Fruit fly (Drosophila melanogaster) whole organism, embryonic: Measurements from ENCODE around the gene CG8907.

Experiments used
- Antp ChIP-seq: fragments of 200-800 bp; sonication (Bioruptor generic); optimal IDR thresholded peaks from 3 replicates; lab custom pipeline; 2016; ENCODE audit warnings: missing biosample characterization, missing genetic modification characterization
- BEAF-32 ChIP-seq: fragments of 200-800 bp; sonication (Bioruptor generic); optimal IDR thresholded peaks from 3 replicates; lab custom pipeline; 2017; ENCODE audit warnings: missing biosample characterization, missing genetic modification characterization, mild to moderate bottlenecking, moderate library complexity, missing genetic modification reagents
- CG10209 ChIP-seq: fragments of 200-800 bp; sonication (Bioruptor generic); optimal IDR thresholded peaks from 3 replicates; lab custom pipeline; 2017; ENCODE audit warnings: missing biosample characterization, mild to moderate bottlenecking, missing genetic modification characterization, missing genetic modification reagents
- CG10274 ChIP-seq: fragments of 200-800 bp; sonication (Bioruptor generic); optimal IDR thresholded peaks from 3 replicates; lab custom pipeline; 2017; ENCODE audit warnings: missing biosample characterization, mild to moderate bottlenecking, missing genetic modification characterization
- CG10321 ChIP-seq: fragments of 200-800 bp; sonication (Bioruptor generic); IDR thresholded peaks from 2 replicates; pipeline ENCODE4 v1.3.6; 2022; ENCODE audit warnings: missing biosample characterization, missing genetic modification characterization
- CG10959 ChIP-seq: fragments of 200-800 bp; sonication (Bioruptor generic); IDR thresholded peaks from 2 replicates; pipeline ENCODE4 v1.3.6; 2022; ENCODE audit warnings: missing biosample characterization, missing genetic modification characterization
- CG11247 ChIP-seq: fragments of 200-800 bp; sonication (Bioruptor generic); IDR thresholded peaks from 2 replicates; pipeline ENCODE4 v1.3.6; 2022; ENCODE audit warnings: missing biosample characterization, missing genetic modification characterization
- CG11696 ChIP-seq: fragments of 200-800 bp; sonication (Bioruptor generic); IDR thresholded peaks from 2 replicates; pipeline ENCODE4 v1.3.6; 2022; ENCODE audit warnings: missing biosample characterization, missing genetic modification characterization
- CG12659 ChIP-seq: fragments of 200-800 bp; sonication (Bioruptor generic); optimal IDR thresholded peaks from 3 replicates; lab custom pipeline; 2017; ENCODE audit warnings: mild to moderate bottlenecking, missing biosample characterization, missing genetic modification reagents, missing genetic modification characterization
- CG16863 ChIP-seq: fragments of 200-800 bp; sonication (Bioruptor generic); optimal IDR thresholded peaks from 3 replicates; lab custom pipeline; 2016; ENCODE audit warnings: missing biosample characterization, missing genetic modification characterization
- CG18476 ChIP-seq: fragments of 200-800 bp; sonication (Bioruptor generic); optimal IDR thresholded peaks from 2 replicates; lab custom pipeline; 2016; ENCODE audit warnings: missing biosample characterization, mild to moderate bottlenecking, missing genetic modification characterization
- CG2116 ChIP-seq: fragments of 200-800 bp; sonication (Bioruptor generic); optimal IDR thresholded peaks from 3 replicates; lab custom pipeline; 2018; ENCODE audit warnings: missing biosample characterization, mild to moderate bottlenecking, missing genetic modification characterization
- CG2678 ChIP-seq: fragments of 200-800 bp; sonication (Bioruptor generic); optimal IDR thresholded peaks from 3 replicates; lab custom pipeline; 2019; ENCODE audit warnings: missing biosample characterization, mild to moderate bottlenecking, missing genetic modification characterization, moderate library complexity
- CG32767 ChIP-seq: fragments of 200-800 bp; sonication (Bioruptor generic); IDR thresholded peaks from 2 replicates; pipeline ENCODE4 v1.3.6; 2022; ENCODE audit warnings: missing biosample characterization, missing genetic modification characterization
- CG34376 ChIP-seq: fragments of 200-800 bp; sonication (Bioruptor generic); optimal IDR thresholded peaks from 2 replicates; lab custom pipeline; 2018; ENCODE audit warnings: missing biosample characterization, mild to moderate bottlenecking, missing genetic modification characterization
- CG3838 ChIP-seq: fragments of 200-800 bp; sonication (Bioruptor generic); optimal IDR thresholded peaks from 3 replicates; lab custom pipeline; 2016; ENCODE audit warnings: missing biosample characterization, missing genetic modification characterization
- CG43689 ChIP-seq: fragments of 200-800 bp; sonication (Bioruptor generic); IDR thresholded peaks from 2 replicates; pipeline ENCODE4 v1.3.6; 2022; ENCODE audit warnings: missing biosample characterization, missing genetic modification characterization
- CG4404 ChIP-seq: fragments of 200-800 bp; sonication (Bioruptor generic); IDR thresholded peaks from 2 replicates; pipeline ENCODE4 v1.3.6; 2022; ENCODE audit warnings: missing biosample characterization, missing genetic modification characterization
- CG4730 ChIP-seq: fragments of 200-800 bp; sonication (Bioruptor generic); IDR thresholded peaks from 2 replicates; pipeline ENCODE4 v1.3.6; 2022; ENCODE audit warnings: missing biosample characterization, missing genetic modification characterization
- CG6254 ChIP-seq: fragments of 200-800 bp; sonication (Bioruptor generic); optimal IDR thresholded peaks from 3 replicates; lab custom pipeline; 2017; ENCODE audit warnings: mild to moderate bottlenecking, missing biosample characterization, missing genetic modification reagents, missing genetic modification characterization
- CG6813 ChIP-seq: fragments of 200-800 bp; sonication (Bioruptor generic); optimal IDR thresholded peaks from 2 replicates; lab custom pipeline; 2017; ENCODE audit warnings: missing biosample characterization, missing genetic modification characterization, mild to moderate bottlenecking, moderate library complexity, missing genetic modification reagents
- CG9437 ChIP-seq: fragments of 200-800 bp; sonication (Bioruptor generic); optimal IDR thresholded peaks from 2 replicates; lab custom pipeline; 2018; ENCODE audit warnings: missing biosample characterization, mild to moderate bottlenecking, missing genetic modification characterization
- CG9797 ChIP-seq: fragments of 200-800 bp; sonication (Bioruptor generic); optimal IDR thresholded peaks from 3 replicates; lab custom pipeline; 2018; ENCODE audit warnings: missing biosample characterization, mild to moderate bottlenecking, missing genetic modification characterization
- Chrac-16 ChIP-seq: fragments of 200-800 bp; sonication (Bioruptor generic); optimal IDR thresholded peaks from 3 replicates; lab custom pipeline; 2016; ENCODE audit warnings: missing biosample characterization, missing genetic modification characterization
- GATAe ChIP-seq: fragments of 200-800 bp; sonication (Bioruptor generic); conservative IDR thresholded peaks from 2 replicates; pipeline ENCODE4 v1.3.6; 2022; ENCODE audit warnings: missing biosample characterization, missing genetic modification characterization
- Gug ChIP-seq: fragments of 200-800 bp; sonication (Bioruptor generic); IDR thresholded peaks from 4 replicates; pipeline ENCODE4 v1.3.6; 2022; ENCODE audit warnings: missing biosample characterization, missing genetic modification characterization
- Mrtf ChIP-seq: fragments of 200-800 bp; sonication (Bioruptor generic); IDR thresholded peaks from 3 replicates; pipeline ENCODE4 v1.3.6; 2022; ENCODE audit warnings: missing biosample characterization, missing genetic modification characterization
- PHDP ChIP-seq: fragments of 200-800 bp; sonication (Bioruptor generic); optimal IDR thresholded peaks from 3 replicates; lab custom pipeline; 2018; ENCODE audit warnings: missing biosample characterization, mild to moderate bottlenecking, missing genetic modification characterization, moderate library complexity
- Sin3A ChIP-seq: fragments of >200 bp; optimal IDR thresholded peaks from 2 replicates; lab custom pipeline; 2018
- Sry-δ ChIP-seq: fragments of 200-800 bp; sonication (Bioruptor generic); optimal IDR thresholded peaks from 2 replicates; lab custom pipeline; 2016; ENCODE audit warnings: missing biosample characterization, missing genetic modification characterization
- Ssrp ChIP-seq: fragments of 200-800 bp; sonication (Bioruptor generic); optimal IDR thresholded peaks from 2 replicates; lab custom pipeline; 2018; ENCODE audit warnings: missing biosample characterization, mild to moderate bottlenecking, missing genetic modification characterization, moderate library complexity
- Usf ChIP-seq: fragments of 200-800 bp; sonication (Bioruptor generic); optimal IDR thresholded peaks from 2 replicates; lab custom pipeline; 2017; ENCODE audit warnings: missing genotype, missing biosample characterization, missing genetic modification characterization
- abd-A ChIP-seq: fragments of 200-800 bp; sonication (Bioruptor generic); optimal IDR thresholded peaks from 3 replicates; lab custom pipeline; 2019; ENCODE audit warnings: missing biosample characterization, mild to moderate bottlenecking, missing genetic modification characterization, moderate library complexity
- az2 ChIP-seq: fragments of 200-800 bp; sonication (Bioruptor generic); optimal IDR thresholded peaks from 3 replicates; lab custom pipeline; 2016; ENCODE audit warnings: missing biosample characterization, missing genetic modification characterization
- bbx ChIP-seq: fragments of 200-800 bp; sonication (Bioruptor generic); IDR thresholded peaks from 2 replicates; pipeline ENCODE4 v1.3.6; 2022; ENCODE audit warnings: missing biosample characterization, missing genetic modification characterization; ENCODE audit not compliant: partially characterized antibody
- bcd ChIP-seq: fragments of 200-800 bp; sonication (Bioruptor generic); optimal IDR thresholded peaks from 2 replicates; lab custom pipeline; 2017; ENCODE audit warnings: missing biosample characterization, mild to moderate bottlenecking, missing genetic modification characterization
- bowl ChIP-seq: fragments of 200-800 bp; sonication (Bioruptor generic); IDR thresholded peaks from 2 replicates; pipeline ENCODE4 v1.3.6; 2022; ENCODE audit warnings: missing biosample characterization, missing genetic modification characterization
- caup ChIP-seq: fragments of 200-800 bp; sonication (Bioruptor generic); optimal IDR thresholded peaks from 3 replicates; lab custom pipeline; 2017; ENCODE audit warnings: missing biosample characterization, mild to moderate bottlenecking, missing genetic modification characterization, moderate library complexity; ENCODE audit not compliant: severe bottlenecking
- dmrt11E ChIP-seq: fragments of 200-800 bp; sonication (Bioruptor generic); optimal IDR thresholded peaks from 3 replicates; lab custom pipeline; 2018; ENCODE audit warnings: missing biosample characterization, mild to moderate bottlenecking, missing genetic modification characterization, moderate library complexity
- dpn ChIP-seq, 2 experiments: fragments of 200-800 bp; sonication (Bioruptor generic); optimal IDR thresholded peaks; 3 replicates each; lab custom pipeline; 2016; ENCODE audit warnings: missing biosample characterization in 2 of 2, missing genetic modification characterization in 2 of 2
- exex ChIP-seq: fragments of 200-800 bp; sonication (Bioruptor generic); optimal IDR thresholded peaks from 4 replicates; lab custom pipeline; 2018; ENCODE audit warnings: missing biosample characterization, mild to moderate bottlenecking, missing genetic modification characterization, moderate library complexity
- gfzf ChIP-seq: fragments of 200-800 bp; sonication (Bioruptor generic); optimal IDR thresholded peaks from 2 replicates; lab custom pipeline; 2016; ENCODE audit warnings: missing biosample characterization, mild to moderate bottlenecking, missing genetic modification characterization, moderate library complexity
- lmd ChIP-seq: fragments of 200-800 bp; sonication (Bioruptor generic); IDR thresholded peaks from 2 replicates; pipeline ENCODE4 v1.3.6; 2022; ENCODE audit warnings: missing biosample characterization, missing genetic modification characterization
- luna ChIP-seq: fragments of 200-800 bp; sonication (Bioruptor generic); optimal IDR thresholded peaks from 2 replicates; lab custom pipeline; 2016; ENCODE audit warnings: missing biosample characterization, missing genetic modification characterization
- nau ChIP-seq: fragments of 200-800 bp; sonication (Bioruptor generic); optimal IDR thresholded peaks from 3 replicates; lab custom pipeline; 2017; ENCODE audit warnings: missing biosample characterization, mild to moderate bottlenecking, missing genetic modification characterization, missing genetic modification reagents
- nmo ChIP-seq: fragments of 200-800 bp; sonication (Bioruptor generic); optimal IDR thresholded peaks from 2 replicates; lab custom pipeline; 2018; ENCODE audit warnings: missing biosample characterization, mild to moderate bottlenecking, missing genetic modification characterization, moderate library complexity
- onecut ChIP-seq: fragments of 200-800 bp; sonication (Bioruptor generic); IDR thresholded peaks from 2 replicates; pipeline ENCODE4 v1.3.6; 2022; ENCODE audit warnings: missing biosample characterization, missing genetic modification characterization
- pros ChIP-seq: fragments of 200-800 bp; sonication (Bioruptor generic); optimal IDR thresholded peaks from 3 replicates; lab custom pipeline; 2019; ENCODE audit warnings: missing biosample characterization, mild to moderate bottlenecking, missing genetic modification characterization, moderate library complexity
- sima ChIP-seq: fragments of 200-800 bp; sonication (Bioruptor generic); optimal IDR thresholded peaks from 2 replicates; lab custom pipeline; 2016; ENCODE audit warnings: missing biosample characterization, missing genetic modification characterization
- slou ChIP-seq: fragments of 200-800 bp; sonication (Bioruptor generic); optimal IDR thresholded peaks from 3 replicates; lab custom pipeline; 2016; ENCODE audit warnings: missing biosample characterization, missing genetic modification characterization
- zfh2 ChIP-seq: fragments of 200-800 bp; sonication (Bioruptor generic); optimal IDR thresholded peaks from 2 replicates; lab custom pipeline; 2016; ENCODE audit warnings: missing biosample characterization, missing genetic modification characterization

CG8907 gene

DNA sequence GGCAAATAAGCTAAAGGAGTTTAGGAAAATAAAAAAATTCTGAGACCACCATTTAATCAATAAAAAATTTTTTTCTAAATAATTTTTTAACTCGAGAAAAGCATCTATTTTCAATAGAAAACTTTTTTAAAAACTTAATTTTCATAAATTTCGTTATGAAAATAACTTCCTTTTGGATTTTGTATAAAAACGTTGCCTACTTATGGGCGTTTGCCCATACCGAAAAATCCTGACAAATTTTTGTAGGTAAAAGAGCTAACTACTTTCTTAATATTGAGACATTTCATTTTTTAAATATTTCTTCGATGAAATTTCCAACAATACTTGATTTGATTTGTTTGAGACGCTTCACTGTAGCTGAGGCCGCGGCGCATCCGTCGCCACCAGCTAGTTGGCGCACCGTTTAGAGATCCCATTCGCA lies 52.2 kb downstream of the CG8907 start (continued):
- no peak for TF ChIP-seq CG10321
- peak; percentile 33 for TF ChIP-seq CG10209 (GFP tag; lab: Kevin White, UChicago)
- TF ChIP-seq CG18476 (GFP tag; lab: Kevin White, UChicago), result peak; percentile 66
- TF ChIP-seq Ssrp (tag; lab: Kevin White, UChicago), result peak; percentile 66
- peak; percentile 26 for TF ChIP-seq Antp (GFP tag; lab: Kevin White, UChicago)
- no peak for TF ChIP-seq gfzf (GFP tag; lab: Kevin White, UChicago)
- peak; percentile 22 for TF ChIP-seq CG10274
- peak; percentile 37 for TF ChIP-seq zfh2 (GFP tag; lab: Kevin White, UChicago)
- TF ChIP-seq caup (GFP tag; lab: Kevin White, UChicago), result no peak
- peak; percentile 14 for TF ChIP-seq Chrac-16 (GFP tag; lab: Kevin White, UChicago)
- peak; percentile 54 for TF ChIP-seq CG9437 (GFP tag; lab: Kevin White, UChicago)
- no peak for TF ChIP-seq GATAe
- TF ChIP-seq slou (GFP tag; lab: Kevin White, UChicago), result no peak
- TF ChIP-seq sima, result no peak
- no peak for TF ChIP-seq CG34376
- no peak for TF ChIP-seq Gug
- TF ChIP-seq abd-A, result no peak
- peak; percentile 21 for TF ChIP-seq CG6254 (GFP tag; lab: Kevin White, UChicago)
- no peak for TF ChIP-seq BEAF-32 (GFP tag; lab: Kevin White, UChicago)
- TF ChIP-seq exex (tag; lab: Kevin White, UChicago), result no peak
- no peak for TF ChIP-seq bbx
- no peak for TF ChIP-seq CG4730 (GFP tag; lab: Robert Waterston, UW)
- TF ChIP-seq CG16863 (GFP tag; lab: Kevin White, UChicago), result peak; percentile 44
- no peak for TF ChIP-seq CG9797 (GFP tag; lab: Kevin White, UChicago)
- no peak for TF ChIP-seq CG6813 (GFP tag; lab: Kevin White, UChicago)
- 0 out of 2 replicates have a peak, but pooled peaks have one; percentile 27 for TF ChIP-seq bowl (GFP tag; lab: Robert Waterston, UW)
- no peak for TF ChIP-seq CG10959 (GFP tag; lab: Robert Waterston, UW)
- TF ChIP-seq CG12659 (GFP tag; lab: Kevin White, UChicago), result peak; percentile 47
- TF ChIP-seq onecut, result no peak
- no peak for TF ChIP-seq CG3838 (GFP tag; lab: Kevin White, UChicago)
- no peak for TF ChIP-seq Sin3A
- TF ChIP-seq luna (GFP tag; lab: Kevin White, UChicago), result no peak
- TF ChIP-seq nmo, result peak; percentile 73
- peak; percentile 43 for TF ChIP-seq lmd (GFP tag; lab: Robert Waterston, UW)
- TF ChIP-seq CG11247 (GFP tag; lab: Robert Waterston, UW), result no peak
- TF ChIP-seq CG4404 (GFP tag; lab: Robert Waterston, UW), result peak; percentile 32; the same call in 1 of the 2 replicates
- TF ChIP-seq CG32767, result peak; percentile 18; the same call in 1 of the 2 replicates
- no peak for TF ChIP-seq CG11696
- TF ChIP-seq Usf (GFP tag; lab: Kevin White, UChicago), result peak; percentile 35
- peak; percentile 39 for TF ChIP-seq az2 (GFP tag; lab: Kevin White, UChicago)
- peak; percentile 72 for TF ChIP-seq CG2678 (tag; lab: Kevin White, UChicago)
- no peak for TF ChIP-seq CG2116 (GFP tag; lab: Kevin White, UChicago)
- TF ChIP-seq dpn (GFP tag; optimal IDR thresholded peaks at IDR 0.05; lab: Kevin White, UChicago), result peak; percentile 13 to 49
- TF ChIP-seq Sry-δ (GFP tag; lab: Kevin White, UChicago), result no peak
- TF ChIP-seq CG43689 (GFP tag; lab: Robert Waterston, UW), result no peak
- TF ChIP-seq Mrtf, result no peak
- peak; percentile 47 for TF ChIP-seq bcd (GFP tag; lab: Kevin White, UChicago)
- no peak for TF ChIP-seq pros (GFP tag; lab: Kevin White, UChicago)
- TF ChIP-seq dmrt11E (tag; lab: Kevin White, UChicago), result peak; percentile 36
- TF ChIP-seq nau (GFP tag; lab: Kevin White, UChicago), result peak; percentile 35
- TF ChIP-seq PHDP (tag; lab: Kevin White, UChicago), result peak; percentile 43
